Fruit fly (Drosophila melanogaster): ENCODE measurements around the gene Sf3a1.

Gene Sf3a1

dm6 chr3R:16986181-16987074 is 15.7 kb downstream of the Sf3a1 start (continued):
- peak; percentile 83 for TF ChIP-seq CG13775 (GFP tag; optimal IDR thresholded peaks at IDR 0.05)
- peak; percentile 34 for TF ChIP-seq CG8359 (GFP tag; optimal IDR thresholded peaks at IDR 0.05; ENCODE audit: borderline replicate concordance)
- TF ChIP-seq sob (GFP tag; IDR thresholded peaks at IDR 0.05): peak; percentile 99
- TF ChIP-seq CG4328 (GFP tag; optimal IDR thresholded peaks at IDR 0.05): peak; percentile 85
- peak; percentile 94 for TF ChIP-seq Ptx1 (GFP tag; IDR thresholded peaks at IDR 0.05)
- peak; percentile 43 for TF ChIP-seq sqz (GFP tag; optimal IDR thresholded peaks at IDR 0.05)
- TF ChIP-seq sna (GFP tag; IDR thresholded peaks at IDR 0.05; ENCODE audit: partially characterized antibody): no peak
- TF ChIP-seq CG42726 (GFP tag; IDR thresholded peaks at IDR 0.05; ENCODE audit: partially characterized antibody): no peak
- peak; percentile 57 for TF ChIP-seq CG10979 (tag; optimal IDR thresholded peaks at IDR 0.05)
- TF ChIP-seq CG10654 (GFP tag; optimal IDR thresholded peaks at IDR 0.05): peak; percentile 86
- peak; percentile 97 for TF ChIP-seq ham (GFP tag; IDR thresholded peaks at IDR 0.05)
- peak; percentile 98 for TF ChIP-seq Dbx (GFP tag; IDR thresholded peaks at IDR 0.05)
- peak; percentile 91 for TF ChIP-seq CG12744 (GFP tag; optimal IDR thresholded peaks at IDR 0.05)
- peak; percentile 94 for TF ChIP-seq Abd-B (GFP tag; optimal IDR thresholded peaks at IDR 0.05)
- peak; percentile 95 for TF ChIP-seq CG13894 (tag; optimal IDR thresholded peaks at IDR 0.05)
- TF ChIP-seq Ets97D (GFP tag; optimal IDR thresholded peaks at IDR 0.05): peak; percentile 84
- peak; percentile 86 for TF ChIP-seq Camta (GFP tag; optimal IDR thresholded peaks at IDR 0.05)
- peak; percentile 96 for TF ChIP-seq CG17612 (GFP tag; IDR thresholded peaks at IDR 0.05)
- peak; percentile 97 for TF ChIP-seq lab (GFP tag; optimal IDR thresholded peaks at IDR 0.05)
- TF ChIP-seq vvl (GFP tag; IDR thresholded peaks at IDR 0.05): peak; percentile 97
- peak; percentile 95 for TF ChIP-seq CG2678 (tag; optimal IDR thresholded peaks at IDR 0.05)
- no peak for TF ChIP-seq br (optimal IDR thresholded peaks at IDR 0.05)
- peak; percentile 70 for TF ChIP-seq corto (GFP tag; optimal IDR thresholded peaks at IDR 0.05)
- TF ChIP-seq zen (tag; optimal IDR thresholded peaks at IDR 0.05): peak; percentile 57
- peak; percentile 82 for TF ChIP-seq CG8290 (GFP tag; optimal IDR thresholded peaks at IDR 0.05)
- TF ChIP-seq CG8290 (tag; optimal IDR thresholded peaks at IDR 0.05): peak in 1 of 2 experiments; percentile 99
- peak; percentile 21 for TF ChIP-seq trem (tag; optimal IDR thresholded peaks at IDR 0.05)
- peak; percentile 58 for TF ChIP-seq gcm (GFP tag; optimal IDR thresholded peaks at IDR 0.05)
- peak; percentile 30 for TF ChIP-seq TFAM (GFP tag; optimal IDR thresholded peaks at IDR 0.05)
- TF ChIP-seq CG12071 (GFP tag; optimal IDR thresholded peaks at IDR 0.05): peak; percentile 93
- peak; percentile 99 for TF ChIP-seq CG9932 (GFP tag; IDR thresholded peaks at IDR 0.05)
- TF ChIP-seq YL-1 (GFP tag; optimal IDR thresholded peaks at IDR 0.05): peak; percentile 52
- peak; percentile 63 for TF ChIP-seq run (tag; optimal IDR thresholded peaks at IDR 0.05)
- TF ChIP-seq Scr (GFP tag; IDR thresholded peaks at IDR 0.05; ENCODE audit: partially characterized antibody): no peak
- TF ChIP-seq ssp (GFP tag; IDR thresholded peaks at IDR 0.05): peak; percentile 83
- no peak for TF ChIP-seq Lpt (GFP tag; optimal IDR thresholded peaks at IDR 0.05)
- TF ChIP-seq CG4820 (GFP tag; optimal IDR thresholded peaks at IDR 0.05): peak; percentile 70
- TF ChIP-seq Dp (GFP tag; optimal IDR thresholded peaks at IDR 0.05): peak; percentile 15
- peak; percentile 97 for TF ChIP-seq CG15269 (tag; optimal IDR thresholded peaks at IDR 0.05)
- peak; percentile 68 for TF ChIP-seq MTF-1 (GFP tag; optimal IDR thresholded peaks at IDR 0.05; ENCODE audit: borderline replicate concordance)
- peak; percentile 33 for TF ChIP-seq CG33557 (GFP tag; optimal IDR thresholded peaks at IDR 0.05)
- peak; percentile 94 for TF ChIP-seq Side (GFP tag; optimal IDR thresholded peaks at IDR 0.05)
- TF ChIP-seq CG6689 (GFP tag; IDR thresholded peaks at IDR 0.05): peak; percentile 91
- TF ChIP-seq aop (GFP tag; IDR thresholded peaks at IDR 0.05): peak; percentile 91
- TF ChIP-seq ato (GFP tag; IDR thresholded peaks at IDR 0.05; ENCODE audit: partially characterized antibody): no peak
- TF ChIP-seq Lhr (GFP tag; optimal IDR thresholded peaks at IDR 0.05): peak; percentile 28
- TF ChIP-seq E2f1 (GFP tag; IDR thresholded peaks at IDR 0.05): peak; percentile 94
- TF ChIP-seq pros (GFP tag; optimal IDR thresholded peaks at IDR 0.05): no peak
- peak; percentile 56 for TF ChIP-seq Sry-δ (GFP tag; optimal IDR thresholded peaks at IDR 0.05)
